Worm (Caenorhabditis elegans) whole organism, young adult: ENCODE data around the gene his-70.

Experiments
- B0035.1 ChIP-seq: sonication (generic microtip); optimal IDR thresholded peaks from 2 replicates; lab custom pipeline; 2016; ENCODE audit warnings: missing genetic modification characterization, mild to moderate bottlenecking, missing compliant biosample characterization, missing genotype, missing genetic modification reagents
- B0261.1 ChIP-seq: sonication (generic microtip); optimal IDR thresholded peaks from 2 replicates; lab custom pipeline; 2016; ENCODE audit warnings: mild to moderate bottlenecking, missing genetic modification characterization, moderate library complexity, missing compliant biosample characterization
- B0336.3 ChIP-seq: fragments of 200-800 bp; sonication (Bioruptor generic); IDR thresholded peaks from 2 replicates; pipeline ENCODE4 v1.3.6; 2022; ENCODE audit warnings: missing genetic modification characterization, missing compliant biosample characterization
- F10E7.11 ChIP-seq: sonication (generic microtip); optimal IDR thresholded peaks from 2 replicates; lab custom pipeline; 2017; ENCODE audit warnings: mild to moderate bottlenecking, missing genetic modification characterization, moderate library complexity, missing compliant biosample characterization
- F39B2.1 ChIP-seq: fragments of 200-800 bp; sonication (Bioruptor generic); IDR thresholded peaks from 2 replicates; pipeline ENCODE4 v1.3.6; 2022; ENCODE audit warnings: missing genetic modification reagents, missing genetic modification characterization, missing compliant biosample characterization
- F52B5.7 ChIP-seq: sonication (generic microtip); optimal IDR thresholded peaks from 2 replicates; lab custom pipeline; 2016; ENCODE audit warnings: mild to moderate bottlenecking, missing genetic modification characterization, missing compliant biosample characterization
- F57A8.1 ChIP-seq: fragments of 200-800 bp; sonication (Bioruptor generic); optimal IDR thresholded peaks from 2 replicates; lab custom pipeline; 2018; ENCODE audit warnings: mild to moderate bottlenecking, missing genetic modification characterization, moderate library complexity, missing compliant biosample characterization
- Y53G8AR.9 ChIP-seq: fragments of 200-800 bp; sonication (Bioruptor generic); conservative IDR thresholded peaks from 2 replicates; pipeline ENCODE4 v1.3.6; 2022; ENCODE audit warnings: missing genetic modification reagents, missing genetic modification characterization, missing compliant biosample characterization
- Y56A3A.18 ChIP-seq: fragments of 200-800 bp; sonication (Bioruptor generic); IDR thresholded peaks from 2 replicates; pipeline ENCODE4 v1.3.6; 2022; ENCODE audit warnings: missing genetic modification reagents, missing genetic modification characterization, missing compliant biosample characterization
- Y79H2A.3 ChIP-seq: fragments of 200-800 bp; sonication (Bioruptor generic); conservative IDR thresholded peaks from 2 replicates; pipeline ENCODE4 v1.3.6; 2022; ENCODE audit warnings: missing genetic modification reagents, missing genetic modification characterization, missing compliant biosample characterization
- cebp-1 ChIP-seq, 2 experiments: fragments of 200-800 bp in 1 of 2; sonication (Bioruptor generic) in 1 of 2; sonication (generic microtip) in 1 of 2; IDR thresholded peaks in 1 of 2; optimal IDR thresholded peaks in 1 of 2; 2 replicates each; pipeline versions ENCODE4 v1.3.6 to Lab custom; 2017 to 2022; ENCODE audit warnings: missing compliant biosample characterization in 2 of 2, missing genetic modification characterization in 2 of 2, mild to moderate bottlenecking in 1 of 2, missing genetic modification reagents in 1 of 2, moderate library complexity in 1 of 2
- cebp-2 ChIP-seq: fragments of 200-800 bp; sonication (Bioruptor generic); IDR thresholded peaks from 2 replicates; pipeline ENCODE4 v1.3.6; 2022; ENCODE audit warnings: missing genetic modification characterization, missing compliant biosample characterization
- die-1 ChIP-seq: sonication (generic microtip); optimal IDR thresholded peaks from 2 replicates; lab custom pipeline; 2016; ENCODE audit warnings: missing genotype, mild to moderate bottlenecking, missing genetic modification characterization, missing compliant biosample characterization
- dpl-1 ChIP-seq: fragments of 150-350 bp; optimal IDR thresholded peaks from 2 replicates; lab custom pipeline; 2014; ENCODE audit warnings: missing biosample characterization, missing genetic modification reagents, missing genetic modification characterization
- ekl-4 ChIP-seq: fragments of 200-800 bp; sonication (Bioruptor generic); IDR thresholded peaks from 2 replicates; pipeline ENCODE4 v1.3.6; 2022; ENCODE audit warnings: missing genetic modification reagents, missing genetic modification characterization, missing compliant biosample characterization
- hrde-1 ChIP-seq: sonication (generic microtip); optimal IDR thresholded peaks from 2 replicates; lab custom pipeline; 2016; ENCODE audit warnings: missing genetic modification characterization, mild to moderate bottlenecking, missing compliant biosample characterization, moderate library complexity, missing genotype, missing genetic modification reagents, borderline replicate concordance
- lag-1 ChIP-seq: fragments of 200-800 bp; sonication (Bioruptor generic); IDR thresholded peaks from 2 replicates; pipeline ENCODE4 v1.3.6; 2022; ENCODE audit warnings: missing genetic modification reagents, missing genetic modification characterization, missing compliant biosample characterization
- let-526 ChIP-seq: fragments of 200-800 bp; sonication (Bioruptor generic); IDR thresholded peaks from 2 replicates; pipeline ENCODE4 v1.3.6; 2022; ENCODE audit warnings: missing genetic modification reagents, missing genetic modification characterization, missing compliant biosample characterization
- let-607 ChIP-seq, 2 experiments: fragments of 200-800 bp in 1 of 2; sonication (Bioruptor generic) in 1 of 2; sonication (generic microtip) in 1 of 2; optimal IDR thresholded peaks; 2 replicates each; lab custom pipeline; 2016 to 2018; ENCODE audit warnings: mild to moderate bottlenecking in 2 of 2, missing compliant biosample characterization in 2 of 2, missing genetic modification characterization in 2 of 2, moderate library complexity in 2 of 2, missing genotype in 1 of 2
- madf-6 ChIP-seq: fragments of 200-800 bp; sonication (Bioruptor generic); IDR thresholded peaks from 2 replicates; pipeline ENCODE4 v1.3.6; 2022; ENCODE audit warnings: missing genetic modification reagents, missing genetic modification characterization, missing compliant biosample characterization
- nfya-1 ChIP-seq: sonication (generic microtip); optimal IDR thresholded peaks from 2 replicates; lab custom pipeline; 2017; ENCODE audit warnings: antibody characterized with exemption, missing compliant biosample characterization, missing genetic modification characterization, borderline replicate concordance; ENCODE audit not compliant: insufficient read depth
- nhr-179 ChIP-seq: sonication (generic microtip); optimal IDR thresholded peaks from 2 replicates; lab custom pipeline; 2016; ENCODE audit warnings: mild to moderate bottlenecking, missing genetic modification characterization, missing compliant biosample characterization
- nhr-27 ChIP-seq: fragments of 200-800 bp; sonication (Bioruptor generic); optimal IDR thresholded peaks from 2 replicates; lab custom pipeline; 2018; ENCODE audit warnings: mild to moderate bottlenecking, missing genetic modification characterization, moderate library complexity, missing compliant biosample characterization
- rcor-1 ChIP-seq: fragments of 200-800 bp; sonication (Bioruptor generic); IDR thresholded peaks from 2 replicates; pipeline ENCODE4 v1.3.6; 2022; ENCODE audit warnings: missing genetic modification reagents, missing genetic modification characterization, missing compliant biosample characterization
- rec-8 ChIP-seq, 2 experiments: sonication (generic microtip); optimal IDR thresholded peaks; 2 replicates each; lab custom pipeline; 2016; ENCODE audit warnings: mild to moderate bottlenecking in 2 of 2, missing genetic modification characterization in 2 of 2, missing genetic modification reagents in 2 of 2, missing genotype in 2 of 2, missing biosample characterization in 1 of 2, missing compliant biosample characterization in 1 of 2, moderate library complexity in 1 of 2
- sdz-38 ChIP-seq: sonication (generic microtip); optimal IDR thresholded peaks from 2 replicates; lab custom pipeline; 2016; ENCODE audit warnings: missing genotype, missing genetic modification characterization, missing compliant biosample characterization
- snpc-1.1 ChIP-seq: sonication (generic microtip); optimal IDR thresholded peaks from 2 replicates; lab custom pipeline; 2017; ENCODE audit warnings: missing genetic modification characterization, mild to moderate bottlenecking, missing compliant biosample characterization, antibody characterized with exemption, moderate library complexity, missing genotype, missing genetic modification reagents; ENCODE audit not compliant: insufficient read depth
- snpc-4 ChIP-seq, 5 experiments: fragments of 150-350 bp in 1 of 5; sonication (generic microtip) in 4 of 5; optimal IDR thresholded peaks; 2 replicates each; lab custom pipeline; 2014 to 2018; ENCODE audit warnings: missing genetic modification characterization in 5 of 5, missing biosample characterization in 3 of 5, antibody characterized with exemption in 2 of 5, mild to moderate bottlenecking in 2 of 5, missing compliant biosample characterization in 2 of 5, missing genotype in 2 of 5, moderate library complexity in 2 of 5, missing genetic modification reagents in 1 of 5
- somi-1 ChIP-seq: fragments of 200-800 bp; sonication (Bioruptor generic); optimal IDR thresholded peaks from 2 replicates; lab custom pipeline; 2018; ENCODE audit warnings: mild to moderate bottlenecking, missing genetic modification characterization, missing compliant biosample characterization
- sptf-2 ChIP-seq: fragments of 200-800 bp; sonication (Bioruptor generic); optimal IDR thresholded peaks from 2 replicates; lab custom pipeline; 2018; ENCODE audit warnings: mild to moderate bottlenecking, missing genetic modification characterization, missing compliant biosample characterization
- unc-130 ChIP-seq: sonication (generic microtip); optimal IDR thresholded peaks from 2 replicates; lab custom pipeline; 2016; ENCODE audit warnings: missing genetic modification reagents, missing genetic modification characterization, missing compliant biosample characterization
- unc-62 ChIP-seq: fragments of 150-350 bp; optimal IDR thresholded peaks from 2 replicates; lab custom pipeline; 2014; ENCODE audit warnings: missing biosample characterization, missing genetic modification reagents, missing genetic modification characterization
- xnd-1 ChIP-seq: sonication (generic microtip); optimal IDR thresholded peaks from 2 replicates; lab custom pipeline; 2016; ENCODE audit warnings: missing genotype, missing genetic modification reagents, missing genetic modification characterization, missing compliant biosample characterization
- ztf-22 ChIP-seq: fragments of 200-800 bp; sonication (Bioruptor generic); optimal IDR thresholded peaks from 2 replicates; lab custom pipeline; 2018; ENCODE audit warnings: mild to moderate bottlenecking, missing genetic modification characterization, moderate library complexity, missing compliant biosample characterization
- ztf-25 ChIP-seq: fragments of 200-800 bp; sonication (Bioruptor generic); IDR thresholded peaks from 2 replicates; pipeline ENCODE4 v1.3.6; 2022; ENCODE audit warnings: missing genetic modification reagents, missing genetic modification characterization, missing compliant biosample characterization
- ztf-6 ChIP-seq: fragments of 200-800 bp; sonication (Bioruptor generic); IDR thresholded peaks from 2 replicates; pipeline ENCODE4 v1.3.6; 2022; ENCODE audit warnings: missing genetic modification reagents, missing genetic modification characterization, missing compliant biosample characterization

his-70 gene

DNA sequence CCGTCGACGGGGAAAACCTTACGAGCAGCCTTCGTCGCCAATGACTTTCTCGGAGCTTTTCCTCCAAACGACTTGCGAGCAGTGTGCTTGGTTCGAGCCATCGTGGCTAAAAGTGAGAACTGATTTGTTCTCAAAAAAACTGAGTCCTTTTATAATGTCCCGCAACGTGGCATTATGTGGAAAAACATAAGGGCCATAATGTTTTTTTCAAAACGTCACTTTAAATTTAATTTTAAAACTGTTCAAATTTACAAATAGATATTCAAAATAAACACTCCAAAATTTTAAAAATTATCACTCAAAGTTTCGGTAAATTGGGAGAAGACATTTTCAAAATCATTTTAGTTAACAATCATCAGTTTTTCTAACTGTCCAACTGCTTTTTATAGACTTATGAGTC is at the start of gene his-70:
TSS of gene his-70 (minus strand) at position 101 of the 400 bp plus-strand sequence.
- TF ChIP-seq let-526 (GFP tag; lab: Robert Waterston, UW): no peak
- no peak for TF ChIP-seq ztf-6 (GFP tag; lab: Robert Waterston, UW)
- TF ChIP-seq B0035.1 (tag; lab: Kevin White, UChicago): no peak
- no peak for TF ChIP-seq ztf-25 (GFP tag; lab: Robert Waterston, UW)
- no peak for TF ChIP-seq Y79H2A.3 (GFP tag; lab: Robert Waterston, UW)
- no peak for TF ChIP-seq ekl-4 (GFP tag; lab: Robert Waterston, UW)
- no peak for TF ChIP-seq F10E7.11 (tag; lab: Kevin White, UChicago)
- TF ChIP-seq let-607 (tag; optimal IDR thresholded peaks at IDR 0.05; lab: Kevin White, UChicago): no peak
- no peak for TF ChIP-seq Y53G8AR.9 (GFP tag; lab: Robert Waterston, UW)
- no peak for TF ChIP-seq F57A8.1 (GFP tag; lab: Kevin White, UChicago)
- TF ChIP-seq sdz-38 (tag; lab: Kevin White, UChicago): no peak
- TF ChIP-seq dpl-1 (GFP tag; lab: Kevin White, UChicago): no peak
- TF ChIP-seq cebp-2: no peak
- no peak for TF ChIP-seq Y56A3A.18 (GFP tag; lab: Robert Waterston, UW)
- no peak for TF ChIP-seq cebp-1 (GFP tag; IDR thresholded peaks at IDR 0.05; lab: Robert Waterston, UW)
- no peak for TF ChIP-seq cebp-1 (tag; optimal IDR thresholded peaks at IDR 0.05; lab: Kevin White, UChicago)
- TF ChIP-seq nfya-1: no peak
- TF ChIP-seq nhr-27 (tag; lab: Kevin White, UChicago): no peak

ce11 chrIII:4107929-4108520 is 48.1 kb upstream of the his-70 start:
- TF ChIP-seq B0261.1 (tag; lab: Kevin White, UChicago) (no peak), madf-6 (GFP tag; lab: Robert Waterston, UW) (no peak), rcor-1 (GFP tag; lab: Robert Waterston, UW) (no peak)

DNA sequence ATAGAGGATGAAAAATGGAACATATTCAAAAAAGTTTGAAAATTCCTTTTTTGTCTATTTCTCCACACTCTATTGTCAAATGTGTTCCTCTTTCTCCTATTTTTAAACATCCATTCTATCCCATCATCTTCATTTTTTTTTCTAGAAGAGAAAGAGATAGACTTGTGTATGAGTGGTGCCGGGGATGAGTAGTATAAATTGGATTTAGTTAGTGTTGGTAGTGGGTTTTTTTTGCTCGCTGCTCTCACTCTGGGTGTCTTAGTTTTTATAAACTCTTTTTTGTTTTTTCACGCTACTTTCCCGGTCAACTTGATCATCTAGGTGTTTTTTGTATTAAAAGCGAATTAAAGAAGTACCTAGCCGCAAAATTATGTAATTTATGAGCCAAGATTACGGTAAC is 47.3 kb upstream of the his-70 start:
- no peak for TF ChIP-seq die-1
- no peak for TF ChIP-seq hrde-1
- TF ChIP-seq xnd-1 (tag; lab: Kevin White, UChicago): no peak
- no peak for TF ChIP-seq lag-1 (GFP tag; lab: Robert Waterston, UW)
- TF ChIP-seq unc-62 (GFP tag; lab: Kevin White, UChicago): no peak
- TF ChIP-seq unc-130: no peak
- no peak for TF ChIP-seq F52B5.7 (tag; lab: Kevin White, UChicago)
- TF ChIP-seq F39B2.1 (GFP tag; lab: Robert Waterston, UW): no peak
- TF ChIP-seq rec-8 (tag; optimal IDR thresholded peaks at IDR 0.05; lab: Kevin White, UChicago): no peak
- no peak for TF ChIP-seq somi-1 (GFP tag; lab: Kevin White, UChicago)
- TF ChIP-seq snpc-1.1 (tag; lab: Kevin White, UChicago): no peak
- no peak for TF ChIP-seq snpc-4 (GFP tag; optimal IDR thresholded peaks at IDR 0.05; lab: Kevin White, UChicago)
- TF ChIP-seq snpc-4 (tag; optimal IDR thresholded peaks at IDR 0.05; lab: Kevin White, UChicago): no peak
- TF ChIP-seq B0336.3: no peak
- no peak for TF ChIP-seq sptf-2 (GFP tag; lab: Kevin White, UChicago)
- no peak for TF ChIP-seq ztf-22 (GFP tag; lab: Kevin White, UChicago)
- TF ChIP-seq nhr-179 (tag; lab: Kevin White, UChicago): no peak
- no peak for TF ChIP-seq F57A8.1 (GFP tag; lab: Kevin White, UChicago)
